Worm (Caenorhabditis elegans) whole organism, L1 larva: Measurements from ENCODE around the gene far-8.
A peak's percentile ranks its signal among the peaks of the same experiment; 100 is the strongest.

Experiments used
- aha-1 ChIP-seq: fragments of 150-350 bp; optimal IDR thresholded peaks from 2 replicates; lab custom pipeline; 2014; ENCODE audit warnings: missing biosample characterization, missing genetic modification characterization
- ama-1 ChIP-seq: fragments of 150-350 bp; optimal IDR thresholded peaks from 2 replicates; lab custom pipeline; 2014
- ceh-63 ChIP-seq: fragments of 200-800 bp; sonication (Bioruptor generic); optimal IDR thresholded peaks from 2 replicates; lab custom pipeline; 2018; ENCODE audit warnings: mild to moderate bottlenecking, missing genetic modification characterization, missing compliant biosample characterization
- ces-1 ChIP-seq: fragments of 150-350 bp; optimal IDR thresholded peaks from 2 replicates; lab custom pipeline; 2014; ENCODE audit warnings: missing biosample characterization, missing genetic modification reagents, missing genetic modification characterization
- dpl-1 ChIP-seq, 3 experiments: fragments of 150-350 bp in 2 of 3; sonication (generic microtip) in 1 of 3; optimal IDR thresholded peaks; 2 replicates each; lab custom pipeline; 2014 to 2017; ENCODE audit warnings: missing biosample characterization in 3 of 3, missing genetic modification characterization in 3 of 3, missing genetic modification reagents in 3 of 3
- dsc-1 ChIP-seq: sonication (generic microtip); optimal IDR thresholded peaks from 2 replicates; lab custom pipeline; 2016; ENCODE audit warnings: mild to moderate bottlenecking, missing genetic modification characterization, missing compliant biosample characterization
- efl-1 ChIP-seq, 4 experiments: fragments of 150-350 bp; optimal IDR thresholded peaks in 3 of 4; peaks in 1 of 4; 1 replicate in 1 of 4; 2 replicates in 3 of 4; lab custom pipeline; 2014; ENCODE audit warnings: missing biosample characterization in 2 of 4, missing genetic modification characterization in 2 of 4, missing genetic modification reagents in 2 of 4
- efl-3 ChIP-seq: fragments of 200-800 bp; sonication (Bioruptor generic); optimal IDR thresholded peaks from 2 replicates; lab custom pipeline; 2018; ENCODE audit warnings: mild to moderate bottlenecking, missing genetic modification characterization, missing compliant biosample characterization
- egl-13 ChIP-seq: sonication (generic microtip); optimal IDR thresholded peaks from 2 replicates; lab custom pipeline; 2016; ENCODE audit warnings: missing genotype, missing genetic modification reagents, missing genetic modification characterization, missing compliant biosample characterization
- egl-27 ChIP-seq, 2 experiments: fragments of 150-350 bp in 1 of 2; sonication (generic microtip); optimal IDR thresholded peaks; 3 replicates each; lab custom pipeline; 2017 to 2018; ENCODE audit warnings: missing biosample characterization in 2 of 2, missing genetic modification characterization in 2 of 2, missing genetic modification reagents in 2 of 2
- elt-3 ChIP-seq, 6 experiments: fragments of 150-350 bp in 1 of 6; sonication (generic microtip); optimal IDR thresholded peaks; 2 replicates each; lab custom pipeline; 2017 to 2018; ENCODE audit warnings: missing biosample characterization in 6 of 6, missing genetic modification characterization in 6 of 6, inconsistent platforms in 1 of 6
- fkh-8 ChIP-seq: sonication (generic microtip); optimal IDR thresholded peaks from 2 replicates; lab custom pipeline; 2016; ENCODE audit warnings: mild to moderate bottlenecking, missing genetic modification characterization, missing compliant biosample characterization
- fos-1 ChIP-seq: fragments of 150-350 bp; optimal IDR thresholded peaks from 2 replicates; lab custom pipeline; 2014; ENCODE audit warnings: missing biosample characterization, missing genetic modification characterization
- hlh-17 ChIP-seq: fragments of 200-800 bp; sonication (Bioruptor generic); optimal IDR thresholded peaks from 2 replicates; lab custom pipeline; 2018; ENCODE audit warnings: missing genetic modification characterization, mild to moderate bottlenecking, missing compliant biosample characterization, moderate library complexity, borderline replicate concordance
- lin-35 ChIP-seq, 2 experiments: fragments of 150-350 bp; optimal IDR thresholded peaks; 2 replicates each; lab custom pipeline; 2014; ENCODE audit warnings: missing biosample characterization in 2 of 2, missing genetic modification characterization in 2 of 2, missing genetic modification reagents in 2 of 2
- lsy-2 ChIP-seq, 2 experiments: fragments of 150-350 bp; optimal IDR thresholded peaks; 2 replicates each; lab custom pipeline; 2014; ENCODE audit warnings: missing biosample characterization in 2 of 2, missing genetic modification characterization in 2 of 2
- mdl-1 ChIP-seq, 2 experiments: fragments of 150-350 bp; optimal IDR thresholded peaks; 2 replicates each; lab custom pipeline; 2014 to 2017; ENCODE audit warnings: missing biosample characterization in 2 of 2, missing genetic modification characterization in 2 of 2, inconsistent platforms in 1 of 2
- nhr-47 ChIP-seq: sonication (generic microtip); optimal IDR thresholded peaks from 2 replicates; lab custom pipeline; 2016; ENCODE audit warnings: mild to moderate bottlenecking, missing genetic modification characterization, moderate library complexity, missing compliant biosample characterization
- nhr-71 ChIP-seq: sonication (generic microtip); optimal IDR thresholded peaks from 2 replicates; lab custom pipeline; 2016; ENCODE audit warnings: mild to moderate bottlenecking, missing genetic modification characterization, moderate library complexity, missing compliant biosample characterization
- nhr-85 ChIP-seq: sonication (generic microtip); peaks from one replicate; lab custom pipeline; 2016; ENCODE audit warnings: missing genetic modification characterization, inconsistent platforms, missing compliant biosample characterization
- pax-3 ChIP-seq: fragments of 200-800 bp; sonication (Bioruptor generic); optimal IDR thresholded peaks from 2 replicates; lab custom pipeline; 2018; ENCODE audit warnings: mild to moderate bottlenecking, missing genetic modification characterization, moderate library complexity, missing compliant biosample characterization
- pqm-1 ChIP-seq: sonication (generic microtip); optimal IDR thresholded peaks from 3 replicates; lab custom pipeline; 2017; ENCODE audit warnings: missing biosample characterization, missing genetic modification characterization
- skn-1 ChIP-seq: fragments of 150-350 bp; optimal IDR thresholded peaks from 2 replicates; lab custom pipeline; 2014; ENCODE audit warnings: missing biosample characterization, missing genetic modification characterization
- swsn-7 ChIP-seq: sonication (generic microtip); optimal IDR thresholded peaks from 2 replicates; lab custom pipeline; 2016; ENCODE audit warnings: missing genetic modification characterization, missing compliant biosample characterization
- tlp-1 ChIP-seq: fragments of 150-350 bp; optimal IDR thresholded peaks from 2 replicates; lab custom pipeline; 2014; ENCODE audit warnings: missing biosample characterization, missing genetic modification characterization
- xbp-1 ChIP-seq: sonication (generic microtip); optimal IDR thresholded peaks from 2 replicates; lab custom pipeline; 2016; ENCODE audit warnings: missing genetic modification characterization, missing compliant biosample characterization
- zag-1 ChIP-seq: fragments of 150-350 bp; optimal IDR thresholded peaks from 2 replicates; lab custom pipeline; 2014; ENCODE audit warnings: missing biosample characterization, missing genetic modification characterization
- ztf-4 ChIP-seq: fragments of 150-350 bp; optimal IDR thresholded peaks from 2 replicates; lab custom pipeline; 2014; ENCODE audit warnings: missing biosample characterization, missing genetic modification characterization

Gene far-8

ce11 chrIII:887874-888299, 45.2 kb downstream of the far-8 start (continued):
- TF ChIP-seq pax-3 (tag; lab: Kevin White, UChicago) (peak; percentile 27), xbp-1 (tag; lab: Kevin White, UChicago) (peak; percentile 65), ceh-63 (GFP tag; lab: Kevin White, UChicago) (peak; percentile 2), egl-13 (peak; percentile 79), pqm-1 (tag; lab: Kevin White, UChicago) (no peak), nhr-71 (peak; percentile 88), egl-27 (tag; optimal IDR thresholded peaks at IDR 0.05; lab: Kevin White, UChicago) (no peak), fos-1 (peak; percentile 26), ces-1 (no peak), dsc-1 (tag; lab: Kevin White, UChicago) (peak; percentile 49), zag-1 (tag; lab: Kevin White, UChicago) (peak; percentile 44), efl-3 (no peak), ztf-4 (tag; lab: Kevin White, UChicago) (no peak), tlp-1 (tag; lab: Kevin White, UChicago) (no peak)

DNA sequence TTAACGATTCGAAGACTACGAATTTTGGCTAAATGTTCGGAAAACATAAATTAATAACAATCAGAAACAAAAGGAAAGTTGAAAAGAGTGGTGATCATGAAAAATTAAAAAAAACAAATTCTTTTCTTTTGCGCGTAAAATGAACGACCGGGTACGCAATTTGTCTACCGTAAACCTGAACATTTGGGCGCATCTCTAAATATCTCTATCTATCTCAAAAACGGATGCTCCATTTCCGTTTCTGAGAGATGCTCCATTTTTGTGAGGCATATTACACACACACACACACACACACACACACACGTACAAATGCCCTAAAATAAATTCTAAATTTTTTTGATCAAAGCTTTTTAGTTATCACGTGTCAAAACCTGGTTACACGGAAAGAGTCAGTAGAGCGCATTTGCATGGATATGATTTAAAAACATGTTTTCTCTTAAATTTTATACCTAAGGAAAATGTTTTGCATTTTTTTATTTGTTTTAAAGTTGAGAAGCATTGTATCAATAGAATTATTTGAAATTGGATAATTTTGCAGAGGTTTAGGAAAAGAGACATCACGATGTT, 46.3 kb downstream of the far-8 start:
- TF ChIP-seq nhr-47 (peak; percentile 1), aha-1 (no peak), fos-1 (no peak), hlh-17 (GFP tag; lab: Kevin White, UChicago) (no peak), fkh-8 (tag; lab: Kevin White, UChicago) (peak; percentile 59), nhr-71 (peak; percentile 37), elt-3 (tag; optimal IDR thresholded peaks at IDR 0.05; lab: Kevin White, UChicago) (no peak), dpl-1 (GFP tag; optimal IDR thresholded peaks at IDR 0.05; lab: Kevin White, UChicago) (peak in 1 of 3 experiments; percentile 45), swsn-7 (tag; lab: Kevin White, UChicago) (no peak), mdl-1 (tag; optimal IDR thresholded peaks at IDR 0.05; lab: Kevin White, UChicago) (peak in 1 of 2 experiments; percentile 1), efl-1 (optimal IDR thresholded peaks at IDR 0.05; lab: Kevin White, UChicago) (peak in 1 of 2 experiments; percentile 7), efl-1 (GFP tag; optimal IDR thresholded peaks at IDR 0.05 in 1 of 2; lab: Kevin White, UChicago) (peak; percentile 16 to 28), ztf-4 (tag; lab: Kevin White, UChicago) (no peak), ama-1 (lab: Kevin White, UChicago) (no peak), nhr-85 (tag; lab: Kevin White, UChicago) (peak; percentile 7), skn-1 (tag; lab: Kevin White, UChicago) (peak; percentile 0), egl-13 (peak; percentile 29), lsy-2 (tag; optimal IDR thresholded peaks at IDR 0.05; lab: Kevin White, UChicago) (peak; percentile 49 to 73)

- no peak for TF ChIP-seq aha-1
- TF ChIP-seq lin-35 (GFP tag; optimal IDR thresholded peaks at IDR 0.05; lab: Kevin White, UChicago): peak in 1 of 2 experiments; percentile 10
Measured at ce11 chrIII:891014-891413, 48.3 kb downstream of the far-8 start, which contains the start of gene T24C4.10. Gene T24C4.10, minus strand, starts transcription at chrIII:891243.
